Fruit fly (Drosophila melanogaster): ENCODE results near the gene knk.
A peak's percentile ranks its signal among the peaks of the same experiment; 100 is the strongest.

dm6 chr3R:10130091-10130490 lies 4.6 kb upstream of the knk start:
- TF ChIP-seq CG8301 (tag; optimal IDR thresholded peaks at IDR 0.05) (peak; percentile 64), fd96Ca (GFP tag; IDR thresholded peaks at IDR 0.05) (no peak), Pif1A (GFP tag; optimal IDR thresholded peaks at IDR 0.05) (peak; percentile 61), CG8159 (tag; optimal IDR thresholded peaks at IDR 0.05) (peak; percentile 56), CG4496 (GFP tag; IDR thresholded peaks at IDR 0.05) (peak; percentile 80; the same call in 2 of the 3 replicates), CG10348 (GFP tag; IDR thresholded peaks at IDR 0.05) (peak; percentile 38; the same call in 1 of the 2 replicates)

Measured in whole organism, pupa.